Fruit fly (Drosophila melanogaster): ENCODE results near the gene Bub1.

- TF ChIP-seq ttk (optimal IDR thresholded peaks at IDR 0.05) (no peak), h (optimal IDR thresholded peaks at IDR 0.05) (no peak)
These were observed 10.1 kb downstream of the Bub1 start, which contains the start of gene vri for dm6 chr2L:5288721-5289120.
